Worm (Caenorhabditis elegans): ENCODE measurements around the gene T07E3.3.

Gene T07E3.3

DNA sequence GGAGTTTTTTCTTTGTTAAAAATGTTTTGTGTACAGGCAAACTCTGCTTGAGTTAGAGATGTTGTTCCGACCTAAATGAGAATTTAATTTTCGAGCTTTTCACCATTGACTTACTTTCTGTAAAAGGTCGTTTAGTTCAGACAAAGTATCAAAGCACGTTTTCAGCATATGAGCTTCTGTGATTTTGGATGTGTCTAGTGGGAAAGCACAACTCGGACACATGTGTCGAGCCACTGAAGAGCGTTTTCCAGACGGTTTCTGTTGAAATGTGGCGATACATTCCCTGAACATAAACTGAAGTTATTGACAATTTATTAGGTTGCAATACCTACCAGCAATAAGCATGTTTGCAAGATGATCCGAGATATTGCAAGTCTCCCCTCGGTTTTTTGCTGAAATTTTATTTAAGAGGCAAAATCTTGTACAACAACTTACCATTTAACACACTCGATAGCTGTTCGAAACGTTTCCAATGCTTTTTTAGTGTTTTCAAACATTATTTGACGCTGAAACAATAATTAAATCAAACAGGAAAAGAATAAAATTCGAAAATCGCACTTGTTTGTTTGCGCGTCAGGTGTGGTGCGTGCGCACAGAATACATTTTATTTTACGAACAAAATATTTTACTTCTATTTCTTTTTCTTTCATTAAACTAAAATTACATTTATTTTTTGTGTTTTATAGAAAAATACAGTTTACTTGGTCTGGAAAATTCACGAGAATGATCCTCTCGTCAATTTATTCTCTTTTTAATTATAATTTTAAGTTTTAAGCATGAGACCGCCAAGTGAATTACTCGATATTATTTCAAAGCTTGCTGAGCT is 14.5 kb upstream of the T07E3.3 start, which contains the start of the genes brd-1 and K04C2.2:
Gene brd-1 (minus strand): TSS at position 506 of the 826 bp plus-strand sequence.
Gene K04C2.2 (plus strand): TSS at position 776 of the 826 bp plus-strand sequence.
- no peak for TF ChIP-seq hif-1 (tag; optimal IDR thresholded peaks at IDR 0.05)
- no peak for TF ChIP-seq F37D6.2 (tag; optimal IDR thresholded peaks at IDR 0.05)
- TF ChIP-seq aly-2 (tag; optimal IDR thresholded peaks at IDR 0.05): no peak
- TF ChIP-seq dpl-1 (GFP tag; optimal IDR thresholded peaks at IDR 0.05): peak; percentile 68
- TF ChIP-seq nhr-10 (tag; optimal IDR thresholded peaks at IDR 0.05): no peak
- TF ChIP-seq ceh-20 (GFP tag; IDR thresholded peaks at IDR 0.05): no peak
- TF ChIP-seq snpc-1.2 (GFP tag; IDR thresholded peaks at IDR 0.05): no peak
- TF ChIP-seq aha-1 (tag): peak; percentile 95
- no peak for TF ChIP-seq nhr-28 (tag; optimal IDR thresholded peaks at IDR 0.05)
- no peak for TF ChIP-seq zip-2 (tag; optimal IDR thresholded peaks at IDR 0.05)
- TF ChIP-seq saeg-2 (GFP tag; IDR thresholded peaks at IDR 0.05): no peak
- no peak for TF ChIP-seq mep-1 (tag; optimal IDR thresholded peaks at IDR 0.05)
- TF ChIP-seq Y48G9A.11 (GFP tag; IDR thresholded peaks at IDR 0.05): no peak
- no peak for TF ChIP-seq fkh-10 (GFP tag; optimal IDR thresholded peaks at IDR 0.05)
- TF ChIP-seq nhr-237 (tag; optimal IDR thresholded peaks at IDR 0.05): no peak
- TF ChIP-seq Y75B8A.6 (GFP tag; IDR thresholded peaks at IDR 0.05): no peak
- TF ChIP-seq sdz-12 (GFP tag; optimal IDR thresholded peaks at IDR 0.05): no peak
- TF ChIP-seq mes-2 (tag; optimal IDR thresholded peaks at IDR 0.05; ENCODE audit: poor library complexity, severe bottlenecking): peak; percentile 45
- no peak for TF ChIP-seq lir-3 (tag; optimal IDR thresholded peaks at IDR 0.05)
- no peak for TF ChIP-seq zag-1 (tag; optimal IDR thresholded peaks at IDR 0.05)
- no peak for TF ChIP-seq ztf-11 (tag; optimal IDR thresholded peaks at IDR 0.05)
- no peak for TF ChIP-seq lin-38 (GFP tag; IDR thresholded peaks at IDR 0.05)
- TF ChIP-seq mdt-29 (GFP tag; IDR thresholded peaks at IDR 0.05): no peak
- TF ChIP-seq Y5F2A.4 (GFP tag; optimal IDR thresholded peaks at IDR 0.05): no peak
- TF ChIP-seq attf-4 (tag; optimal IDR thresholded peaks at IDR 0.05): no peak
- peak in 1 of 2 experiments; percentile 28 for TF ChIP-seq lsy-2 (tag; optimal IDR thresholded peaks at IDR 0.05)
- TF ChIP-seq ceh-82 (tag; optimal IDR thresholded peaks at IDR 0.05): no peak
- TF ChIP-seq php-3 (GFP tag; IDR thresholded peaks at IDR 0.05): no peak
- no peak for TF ChIP-seq F26F4.8 (GFP tag; conservative IDR thresholded peaks at IDR 0.05)

DNA sequence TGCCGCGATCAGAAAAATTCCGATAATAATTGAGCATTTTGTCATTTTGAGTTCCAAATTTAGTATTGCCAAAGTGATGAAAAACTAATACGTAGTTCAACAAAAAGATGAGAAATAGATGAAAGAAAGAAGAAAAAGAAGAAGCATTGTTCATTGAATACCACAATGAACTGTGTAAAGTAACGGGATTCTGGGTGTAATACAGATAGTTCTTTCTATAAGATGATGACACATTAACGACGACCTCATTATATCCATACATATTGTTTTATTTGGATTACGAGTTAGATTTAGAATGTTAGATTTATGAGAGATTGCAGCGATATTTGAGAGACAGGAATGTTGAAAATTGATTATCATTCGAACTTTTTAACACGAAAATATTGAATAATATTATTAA is 12.1 kb upstream of the T07E3.3 start, which contains the start of gene K04C2.5:
Gene K04C2.5 (minus strand): TSS at position 101 of the 400 bp plus-strand sequence.
- TF ChIP-seq unc-130 (GFP tag; optimal IDR thresholded peaks at IDR 0.05) (no peak), mxl-3 (GFP tag; optimal IDR thresholded peaks at IDR 0.05) (no peak), set-16 (GFP tag; IDR thresholded peaks at IDR 0.05) (no peak), madf-9 (GFP tag; conservative IDR thresholded peaks at IDR 0.05) (no peak), zag-1 (tag; optimal IDR thresholded peaks at IDR 0.05) (no peak), lin-1 (GFP tag; IDR thresholded peaks at IDR 0.05) (no peak), lin-13 (GFP tag; optimal IDR thresholded peaks at IDR 0.05) (no peak), Y5F2A.4 (GFP tag; optimal IDR thresholded peaks at IDR 0.05) (no peak)

ce11 chrIII:6895166-6895565 is 8.5 kb upstream of the T07E3.3 start:
- no peak for TF ChIP-seq ceh-62 (tag; optimal IDR thresholded peaks at IDR 0.05)
- TF ChIP-seq Y48G9A.11 (GFP tag; IDR thresholded peaks at IDR 0.05): no peak
- no peak for TF ChIP-seq nhr-6 (tag; optimal IDR thresholded peaks at IDR 0.05)
- no peak for TF ChIP-seq ZK337.2 (GFP tag; IDR thresholded peaks at IDR 0.05)
- TF ChIP-seq Y5F2A.4 (GFP tag; optimal IDR thresholded peaks at IDR 0.05): no peak
- peak; percentile 50; the same call in 1 of the 2 replicates for TF ChIP-seq php-3 (GFP tag; IDR thresholded peaks at IDR 0.05)
- TF ChIP-seq lsy-2 (tag; optimal IDR thresholded peaks at IDR 0.05): peak; percentile 43 to 84
- TF ChIP-seq lim-7 (GFP tag; IDR thresholded peaks at IDR 0.05): 0 out of 2 replicates have a peak, but pooled peaks have one; percentile 24
- peak; percentile 17 for TF ChIP-seq nhr-76 (tag; optimal IDR thresholded peaks at IDR 0.05)
- TF ChIP-seq mes-2 (tag; optimal IDR thresholded peaks at IDR 0.05; ENCODE audit: poor library complexity, severe bottlenecking): peak; percentile 31
- TF ChIP-seq skn-1 (tag; optimal IDR thresholded peaks at IDR 0.05): no peak
- peak; percentile 94 for TF ChIP-seq dve-1 (tag; optimal IDR thresholded peaks at IDR 0.05; ENCODE audit: insufficient read depth)
- no peak for TF ChIP-seq madf-5 (GFP tag; IDR thresholded peaks at IDR 0.05)
- no peak for TF ChIP-seq F26F4.8 (GFP tag; conservative IDR thresholded peaks at IDR 0.05)
- TF ChIP-seq cey-2 (tag; optimal IDR thresholded peaks at IDR 0.05; ENCODE audit: borderline replicate concordance, insufficient read depth): peak; percentile 61
- TF ChIP-seq mdt-29 (GFP tag; IDR thresholded peaks at IDR 0.05): no peak
- TF ChIP-seq zfp-3 (GFP tag; conservative IDR thresholded peaks at IDR 0.05): 0 out of 2 replicates have a peak, but pooled peaks have one; percentile 51
- peak; percentile 75 for TF ChIP-seq hlh-30 (tag; optimal IDR thresholded peaks at IDR 0.05; ENCODE audit: insufficient read depth)
- TF ChIP-seq nhr-10 (tag; optimal IDR thresholded peaks at IDR 0.05): peak; percentile 74
- no peak for TF ChIP-seq nhr-237 (tag; optimal IDR thresholded peaks at IDR 0.05)
- TF ChIP-seq nhr-28 (tag; optimal IDR thresholded peaks at IDR 0.05): peak; percentile 89
